Fruit fly (Drosophila melanogaster) whole organism, embryonic: ENCODE data around the gene CG14100.

Source experiments
- ATbp ChIP-seq: fragments of 200-800 bp; sonication (Bioruptor generic); optimal IDR thresholded peaks from 2 replicates; lab custom pipeline; 2017; ENCODE audit warnings: missing biosample characterization, mild to moderate bottlenecking, missing genetic modification characterization, missing genetic modification reagents
- Asciz ChIP-seq: fragments of 200-800 bp; sonication (Bioruptor generic); optimal IDR thresholded peaks from 2 replicates; lab custom pipeline; 2017; ENCODE audit warnings: missing biosample characterization, mild to moderate bottlenecking, missing genetic modification characterization, missing genetic modification reagents
- CG10462 ChIP-seq: fragments of 200-800 bp; sonication (Bioruptor generic); optimal IDR thresholded peaks from 2 replicates; lab custom pipeline; 2016; ENCODE audit warnings: missing biosample characterization, missing genetic modification characterization
- CG11696 ChIP-seq: fragments of 200-800 bp; sonication (Bioruptor generic); IDR thresholded peaks from 2 replicates; pipeline ENCODE4 v1.3.6; 2022; ENCODE audit warnings: missing biosample characterization, missing genetic modification characterization
- CG12219 ChIP-seq: fragments of 200-800 bp; sonication (Bioruptor generic); optimal IDR thresholded peaks from 3 replicates; lab custom pipeline; 2018; ENCODE audit warnings: missing biosample characterization, mild to moderate bottlenecking, missing genetic modification characterization
- CG13287 ChIP-seq: fragments of 200-800 bp; sonication (Bioruptor generic); IDR thresholded peaks from 2 replicates; pipeline ENCODE4 v1.3.6; 2022; ENCODE audit warnings: missing biosample characterization, missing genetic modification characterization; ENCODE audit not compliant: partially characterized antibody
- CG15269 ChIP-seq: fragments of 200-800 bp; sonication (Bioruptor generic); optimal IDR thresholded peaks from 2 replicates; lab custom pipeline; 2018; ENCODE audit warnings: missing biosample characterization, mild to moderate bottlenecking, missing genetic modification characterization, moderate library complexity
- CG15696 ChIP-seq: fragments of 200-800 bp; sonication (Bioruptor generic); optimal IDR thresholded peaks from 2 replicates; lab custom pipeline; 2019; ENCODE audit warnings: missing biosample characterization, mild to moderate bottlenecking, missing genetic modification characterization, moderate library complexity
- CG16813 ChIP-seq: fragments of 200-800 bp; sonication (Bioruptor generic); IDR thresholded peaks from 3 replicates; pipeline ENCODE4 v1.3.6; 2022; ENCODE audit warnings: missing biosample characterization, missing genetic modification characterization; ENCODE audit not compliant: partially characterized antibody
- CG17802 ChIP-seq: fragments of 200-800 bp; sonication (Bioruptor generic); optimal IDR thresholded peaks from 2 replicates; lab custom pipeline; 2018; ENCODE audit warnings: missing biosample characterization, mild to moderate bottlenecking, missing genetic modification characterization, moderate library complexity
- CG1832 ChIP-seq: fragments of 200-800 bp; sonication (Bioruptor generic); optimal IDR thresholded peaks from 2 replicates; lab custom pipeline; 2017; ENCODE audit warnings: missing biosample characterization, mild to moderate bottlenecking, missing genetic modification characterization, inconsistent platforms
- CG2129 ChIP-seq: fragments of 200-800 bp; sonication (Bioruptor generic); IDR thresholded peaks from 2 replicates; pipeline ENCODE4 v1.3.6; 2022; ENCODE audit warnings: missing biosample characterization, missing genetic modification characterization; ENCODE audit not compliant: partially characterized antibody
- CG30403 ChIP-seq: fragments of 200-800 bp; sonication (Bioruptor generic); optimal IDR thresholded peaks from 3 replicates; lab custom pipeline; 2016; ENCODE audit warnings: missing biosample characterization, missing genetic modification characterization
- CG31224 ChIP-seq: fragments of 200-800 bp; sonication (Bioruptor generic); IDR thresholded peaks from 2 replicates; pipeline ENCODE4 v1.3.6; 2022; ENCODE audit warnings: missing biosample characterization, missing genetic modification characterization
- CG33213 ChIP-seq: fragments of 200-800 bp; sonication (Bioruptor generic); optimal IDR thresholded peaks from 3 replicates; lab custom pipeline; 2016; ENCODE audit warnings: missing biosample characterization, missing genetic modification characterization
- CG3407 ChIP-seq: fragments of 200-800 bp; sonication (Bioruptor generic); optimal IDR thresholded peaks from 2 replicates; lab custom pipeline; 2018; ENCODE audit warnings: missing biosample characterization, mild to moderate bottlenecking, missing genetic modification characterization
- CG4707 ChIP-seq: fragments of 200-800 bp; sonication (Bioruptor generic); optimal IDR thresholded peaks from 2 replicates; lab custom pipeline; 2018; ENCODE audit warnings: missing biosample characterization, mild to moderate bottlenecking, missing genetic modification characterization, moderate library complexity
- CG5953 ChIP-seq: fragments of 200-800 bp; sonication (Bioruptor generic); IDR thresholded peaks from 2 replicates; pipeline ENCODE4 v1.3.6; 2022; ENCODE audit warnings: missing biosample characterization, missing genetic modification characterization
- CG6689 ChIP-seq: fragments of 200-800 bp; sonication (Bioruptor generic); IDR thresholded peaks from 2 replicates; pipeline ENCODE4 v1.3.6; 2022; ENCODE audit warnings: missing biosample characterization, missing genetic modification characterization
- CG7372 ChIP-seq: fragments of 200-800 bp; sonication (Bioruptor generic); IDR thresholded peaks from 2 replicates; pipeline ENCODE4 v1.3.6; 2022; ENCODE audit warnings: missing biosample characterization, missing genetic modification characterization
- CG9609 ChIP-seq: fragments of 200-800 bp; sonication (Bioruptor generic); optimal IDR thresholded peaks from 3 replicates; lab custom pipeline; 2016; ENCODE audit warnings: missing biosample characterization, missing genetic modification characterization
- Myb ChIP-seq: fragments of 200-800 bp; sonication (Bioruptor generic); optimal IDR thresholded peaks from 2 replicates; lab custom pipeline; 2016; ENCODE audit warnings: missing biosample characterization, missing genetic modification characterization
- NFAT ChIP-seq: fragments of 200-800 bp; sonication (Bioruptor generic); IDR thresholded peaks from 2 replicates; pipeline ENCODE4 v1.3.6; 2022; ENCODE audit warnings: missing biosample characterization, missing genetic modification characterization
- Nf-YA ChIP-seq: fragments of 200-800 bp; sonication (Bioruptor generic); IDR thresholded peaks from 2 replicates; pipeline ENCODE4 v1.3.6; 2022; ENCODE audit warnings: missing biosample characterization, missing genetic modification characterization
- Nf-YC ChIP-seq: fragments of 200-800 bp; optimal IDR thresholded peaks from 3 replicates; lab custom pipeline; 2019; ENCODE audit warnings: missing biosample characterization, mild to moderate bottlenecking, missing genetic modification characterization, moderate library complexity
- Optix ChIP-seq: fragments of 200-800 bp; sonication (Bioruptor generic); IDR thresholded peaks from 3 replicates; pipeline ENCODE4 v1.3.6; 2022; ENCODE audit warnings: missing biosample characterization, missing genetic modification characterization
- Sox100B ChIP-seq: fragments of 200-800 bp; sonication (Bioruptor generic); optimal IDR thresholded peaks from 3 replicates; lab custom pipeline; 2018; ENCODE audit warnings: missing biosample characterization, mild to moderate bottlenecking, missing genetic modification characterization
- Sry-δ ChIP-seq: fragments of 200-800 bp; sonication (Bioruptor generic); optimal IDR thresholded peaks from 2 replicates; lab custom pipeline; 2016; ENCODE audit warnings: missing biosample characterization, missing genetic modification characterization
- Stat92E ChIP-seq, 3 experiments: fragments of >200 bp in 2 of 3; fragments of 200-800 bp in 1 of 3; sonication (Bioruptor generic) in 1 of 3; optimal IDR thresholded peaks; 2 replicates each; lab custom pipeline; 2017 to 2019; ENCODE audit warnings: missing biosample characterization in 3 of 3, missing genetic modification characterization in 3 of 3, mild to moderate bottlenecking in 1 of 3, moderate library complexity in 1 of 3
- TFAM ChIP-seq: fragments of 200-800 bp; sonication (Bioruptor generic); optimal IDR thresholded peaks from 2 replicates; lab custom pipeline; 2017; ENCODE audit warnings: missing biosample characterization, missing genetic modification characterization, inconsistent platforms
- ara ChIP-seq: fragments of 200-800 bp; sonication (Bioruptor generic); IDR thresholded peaks from 2 replicates; pipeline ENCODE4 v1.3.6; 2022; ENCODE audit warnings: missing biosample characterization, missing genetic modification characterization
- az2 ChIP-seq: fragments of 200-800 bp; sonication (Bioruptor generic); optimal IDR thresholded peaks from 3 replicates; lab custom pipeline; 2016; ENCODE audit warnings: missing biosample characterization, missing genetic modification characterization
- cato ChIP-seq: fragments of 200-800 bp; sonication (Bioruptor generic); optimal IDR thresholded peaks from 2 replicates; lab custom pipeline; 2016; ENCODE audit warnings: missing biosample characterization, missing genetic modification characterization, borderline replicate concordance
- corto ChIP-seq: fragments of 200-800 bp; sonication (Bioruptor generic); optimal IDR thresholded peaks from 2 replicates; lab custom pipeline; 2016; ENCODE audit warnings: missing biosample characterization, mild to moderate bottlenecking, missing genetic modification characterization, moderate library complexity
- crc ChIP-seq: fragments of 200-800 bp; sonication (Bioruptor generic); optimal IDR thresholded peaks from 2 replicates; lab custom pipeline; 2016; ENCODE audit warnings: missing biosample characterization, missing genetic modification characterization
- danr ChIP-seq: fragments of 200-800 bp; sonication (Bioruptor generic); IDR thresholded peaks from 2 replicates; pipeline ENCODE4 v1.3.6; 2022; ENCODE audit warnings: missing biosample characterization, missing genetic modification characterization
- disco-r ChIP-seq: fragments of 200-800 bp; sonication (Bioruptor generic); optimal IDR thresholded peaks from 2 replicates; lab custom pipeline; 2016; ENCODE audit warnings: missing biosample characterization, missing genetic modification characterization
- fu2 ChIP-seq: fragments of 200-800 bp; sonication (Bioruptor generic); optimal IDR thresholded peaks from 2 replicates; lab custom pipeline; 2016; ENCODE audit warnings: missing biosample characterization, missing genetic modification characterization
- gfzf ChIP-seq: fragments of 200-800 bp; sonication (Bioruptor generic); optimal IDR thresholded peaks from 2 replicates; lab custom pipeline; 2016; ENCODE audit warnings: missing biosample characterization, mild to moderate bottlenecking, missing genetic modification characterization, moderate library complexity
- gro ChIP-seq: fragments of 200-800 bp; sonication (Bioruptor generic); optimal IDR thresholded peaks from 2 replicates; lab custom pipeline; 2016; ENCODE audit warnings: missing biosample characterization, missing genetic modification characterization
- hkb ChIP-seq, 2 experiments: fragments of 200-800 bp in 1 of 2; fragments of >200 bp in 1 of 2; sonication (Bioruptor generic) in 1 of 2; IDR thresholded peaks in 1 of 2; optimal IDR thresholded peaks in 1 of 2; 2 replicates each; pipeline versions ENCODE4 v1.3.6 to Lab custom; 2017 to 2022; ENCODE audit warnings: missing biosample characterization in 1 of 2, missing genetic modification characterization in 1 of 2
- hth ChIP-seq: fragments of >200 bp; optimal IDR thresholded peaks from 2 replicates; lab custom pipeline; 2017; ENCODE audit warnings: inconsistent platforms
- mirr ChIP-seq: fragments of 200-800 bp; sonication (Bioruptor generic); optimal IDR thresholded peaks from 3 replicates; lab custom pipeline; 2018; ENCODE audit warnings: missing biosample characterization, mild to moderate bottlenecking, missing genetic modification characterization
- sc ChIP-seq, 3 experiments: fragments of >200 bp in 2 of 3; fragments of 200-800 bp in 1 of 3; sonication (Bioruptor generic) in 1 of 3; optimal IDR thresholded peaks; 2 replicates in 2 of 3; 3 replicates in 1 of 3; lab custom pipeline; 2017; ENCODE audit warnings: mild to moderate bottlenecking in 1 of 3, missing biosample characterization in 1 of 3, missing genetic modification characterization in 1 of 3, missing genetic modification reagents in 1 of 3
- sens ChIP-seq: fragments of 200-800 bp; sonication (Bioruptor generic); peaks from one replicate; lab custom pipeline; 2016; ENCODE audit warnings: missing biosample characterization, missing genetic modification characterization
- slbo ChIP-seq: fragments of 200-800 bp; sonication (Bioruptor generic); IDR thresholded peaks from 2 replicates; pipeline ENCODE4 v1.3.6; 2022; ENCODE audit warnings: missing biosample characterization, missing genetic modification characterization
- ssp ChIP-seq: fragments of 200-800 bp; sonication (Bioruptor generic); IDR thresholded peaks from 2 replicates; pipeline ENCODE4 v1.3.6; 2022; ENCODE audit warnings: missing biosample characterization, missing genetic modification characterization
- zen ChIP-seq: fragments of 200-800 bp; sonication (Bioruptor generic); optimal IDR thresholded peaks from 3 replicates; lab custom pipeline; 2018; ENCODE audit warnings: missing biosample characterization, mild to moderate bottlenecking, missing genetic modification characterization, moderate library complexity

CG14100 gene

DNA sequence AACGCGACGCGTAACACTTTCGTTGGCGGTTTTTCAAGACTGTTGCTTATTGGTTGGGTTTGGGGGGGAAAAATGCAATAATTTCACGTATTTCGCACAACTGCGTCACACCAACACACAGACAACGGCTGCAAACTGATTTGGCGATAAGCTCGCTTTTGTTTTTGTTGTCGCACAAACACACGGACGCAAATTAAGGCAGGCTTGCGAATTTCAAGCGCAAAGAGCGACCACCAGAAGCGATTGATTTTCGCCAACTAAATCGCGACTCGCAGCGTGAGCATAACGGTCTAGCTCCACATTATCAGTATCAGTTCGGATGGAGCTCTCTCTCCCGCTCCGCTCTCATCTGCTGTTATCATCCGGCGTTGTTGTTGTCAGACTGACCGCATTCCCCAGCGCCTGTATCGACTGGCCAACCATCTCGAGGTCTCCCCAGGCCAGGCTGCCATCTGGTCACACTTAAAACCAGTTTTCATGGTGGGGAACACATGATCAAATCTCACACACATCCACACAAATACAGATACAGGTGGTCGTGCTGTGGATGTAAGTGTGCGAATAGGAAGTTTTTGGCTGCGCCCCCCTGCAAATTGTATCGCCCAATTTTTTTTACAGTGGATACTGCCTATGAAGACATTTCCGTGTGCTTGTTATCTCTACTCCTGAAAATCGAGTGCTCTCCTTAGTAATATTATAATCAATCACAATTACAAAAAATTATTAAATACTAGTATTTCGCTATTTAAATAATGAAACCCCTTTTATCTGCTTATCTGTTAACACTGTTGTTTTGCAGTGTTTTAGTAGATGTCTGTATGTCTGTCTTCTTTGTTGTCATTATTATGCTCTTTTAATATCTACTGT lies 42.7 kb upstream of the CG14100 start (continued):
- TF ChIP-seq ATbp (no peak), CG3407 (GFP tag; lab: Kevin White, UChicago) (no peak), CG4707 (GFP tag; lab: Kevin White, UChicago) (no peak), Myb (peak; percentile 4), CG7372 (GFP tag; lab: Robert Waterston, UW) (peak; percentile 56; the same call in 1 of the 2 replicates), CG13287 (peak; percentile 38; the same call in 1 of the 2 replicates), Sry-δ (GFP tag; lab: Kevin White, UChicago) (peak; percentile 4), CG15696 (peak; percentile 34), hth (lab: Kevin White, UChicago) (no peak), CG30403 (GFP tag; lab: Kevin White, UChicago) (peak; percentile 34), az2 (GFP tag; lab: Kevin White, UChicago) (peak; percentile 46), Sox100B (peak; percentile 27), CG12219 (GFP tag; lab: Kevin White, UChicago) (peak; percentile 44), Optix (GFP tag; lab: Robert Waterston, UW) (no peak), CG15269 (peak; percentile 67), NFAT (peak; percentile 79), CG2129 (no peak), cato (GFP tag; lab: Kevin White, UChicago) (no peak), hkb (optimal IDR thresholded peaks at IDR 0.05; lab: Kevin White, UChicago) (no peak), hkb (GFP tag; IDR thresholded peaks at IDR 0.05; lab: Robert Waterston, UW) (peak; percentile 71), Asciz (GFP tag; lab: Kevin White, UChicago) (no peak), TFAM (no peak), CG5953 (no peak), crc (GFP tag; lab: Kevin White, UChicago) (no peak), CG6689 (GFP tag; lab: Robert Waterston, UW) (peak; percentile 51), CG33213 (GFP tag; lab: Kevin White, UChicago) (no peak), sens (GFP tag; lab: Kevin White, UChicago) (peak; percentile 56), Stat92E (GFP tag; optimal IDR thresholded peaks at IDR 0.05; lab: Kevin White, UChicago) (no peak), sc (optimal IDR thresholded peaks at IDR 0.05; lab: Kevin White, UChicago) (no peak), sc (GFP tag; optimal IDR thresholded peaks at IDR 0.05; lab: Kevin White, UChicago) (no peak), gfzf (GFP tag; lab: Kevin White, UChicago) (peak; percentile 55), CG31224 (GFP tag; lab: Robert Waterston, UW) (peak; percentile 65), ssp (peak; percentile 29; the same call in 1 of the 2 replicates), slbo (peak; percentile 90), CG1832 (no peak), gro (peak; percentile 72), corto (GFP tag; lab: Kevin White, UChicago) (peak; percentile 53), CG10462 (no peak), mirr (GFP tag; lab: Kevin White, UChicago) (peak; percentile 59), disco-r (no peak), danr (GFP tag; lab: Robert Waterston, UW) (0 out of 2 replicates have a peak, but pooled peaks have one; percentile 52), Nf-YA (GFP tag; lab: Robert Waterston, UW) (no peak), CG17802 (tag; lab: Kevin White, UChicago) (no peak), ara (GFP tag; lab: Robert Waterston, UW) (no peak), zen (tag; lab: Kevin White, UChicago) (no peak), CG11696 (GFP tag; lab: Robert Waterston, UW) (peak; percentile 36; the same call in 1 of the 2 replicates), fu2 (GFP tag; lab: Kevin White, UChicago) (peak; percentile 14), Nf-YC (tag; lab: Kevin White, UChicago) (peak; percentile 58), CG9609 (no peak), CG16813 (GFP tag; lab: Robert Waterston, UW) (no peak)
